Worm (Caenorhabditis elegans): ENCODE measurements around the gene Y32F6A.4.
A peak's percentile ranks its signal among the peaks of the same experiment; 100 is the strongest.

Y32F6A.4 gene

DNA sequence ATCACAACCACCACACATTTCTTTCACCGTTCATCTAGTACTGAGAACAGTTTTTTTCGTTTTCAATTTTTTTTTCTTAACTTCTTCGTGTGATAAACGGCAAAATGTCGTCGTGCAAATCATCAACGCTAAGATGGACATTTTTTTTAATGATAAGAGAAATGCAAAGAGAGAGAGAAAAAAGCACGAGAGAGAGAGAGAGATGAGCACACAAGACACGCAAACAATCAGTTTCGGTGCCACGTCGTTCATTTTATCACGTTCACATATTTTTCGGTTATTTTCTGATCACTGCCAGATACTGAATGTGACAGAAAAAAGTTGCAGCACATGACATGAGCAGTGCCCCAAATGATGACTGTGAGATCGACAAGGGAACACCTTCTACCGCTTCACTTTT lies 34.3 kb upstream of the Y32F6A.4 start, which contains the start of gene egl-9:
Gene egl-9 (plus strand): TSS at position 328 of the 400 bp plus-strand sequence.
- no peak for TF ChIP-seq ceh-16 (tag; optimal IDR thresholded peaks at IDR 0.05)
- TF ChIP-seq sma-3 (GFP tag; optimal IDR thresholded peaks at IDR 0.05): peak; percentile 6
- no peak for TF ChIP-seq mdl-1 (tag; optimal IDR thresholded peaks at IDR 0.05)
- TF ChIP-seq fos-1 (tag; optimal IDR thresholded peaks at IDR 0.05): peak; percentile 55
- no peak for TF ChIP-seq dmd-4 (tag; optimal IDR thresholded peaks at IDR 0.05)
- peak; percentile 40 for TF ChIP-seq Y55F3AM.14 (GFP tag; optimal IDR thresholded peaks at IDR 0.05)
- TF ChIP-seq nhr-129 (tag; optimal IDR thresholded peaks at IDR 0.05): peak; percentile 72
- TF ChIP-seq ama-1 (optimal IDR thresholded peaks at IDR 0.05): peak; percentile 88
- no peak for TF ChIP-seq sem-4 (tag; optimal IDR thresholded peaks at IDR 0.05)
- TF ChIP-seq nhr-11 (tag; optimal IDR thresholded peaks at IDR 0.05): no peak
- no peak for TF ChIP-seq nhr-77 (tag; optimal IDR thresholded peaks at IDR 0.05)
- no peak for TF ChIP-seq zag-1 (tag; optimal IDR thresholded peaks at IDR 0.05)
- TF ChIP-seq gmeb-1 (tag; optimal IDR thresholded peaks at IDR 0.05): no peak
- peak; percentile 88 for TF ChIP-seq crh-2 (tag; optimal IDR thresholded peaks at IDR 0.05)
- TF ChIP-seq unc-62 (GFP tag; optimal IDR thresholded peaks at IDR 0.05): no peak
- peak; percentile 68 for TF ChIP-seq sma-9 (GFP tag; optimal IDR thresholded peaks at IDR 0.05)
- TF ChIP-seq sma-9 (tag; optimal IDR thresholded peaks at IDR 0.05): no peak
- no peak for TF ChIP-seq blmp-1 (tag; optimal IDR thresholded peaks at IDR 0.05; ENCODE audit: insufficient read depth)
- no peak for TF ChIP-seq snpc-4 (tag; optimal IDR thresholded peaks at IDR 0.05)
- TF ChIP-seq nhr-10 (tag; optimal IDR thresholded peaks at IDR 0.05): no peak
- no peak for TF ChIP-seq R02D3.7 (tag; optimal IDR thresholded peaks at IDR 0.05)
- TF ChIP-seq elt-1 (tag; optimal IDR thresholded peaks at IDR 0.05): no peak
- peak in 1 of 2 experiments; percentile 11 for TF ChIP-seq lsy-2 (tag; optimal IDR thresholded peaks at IDR 0.05)
- TF ChIP-seq F13H6.1 (tag; optimal IDR thresholded peaks at IDR 0.05): peak; percentile 41

DNA sequence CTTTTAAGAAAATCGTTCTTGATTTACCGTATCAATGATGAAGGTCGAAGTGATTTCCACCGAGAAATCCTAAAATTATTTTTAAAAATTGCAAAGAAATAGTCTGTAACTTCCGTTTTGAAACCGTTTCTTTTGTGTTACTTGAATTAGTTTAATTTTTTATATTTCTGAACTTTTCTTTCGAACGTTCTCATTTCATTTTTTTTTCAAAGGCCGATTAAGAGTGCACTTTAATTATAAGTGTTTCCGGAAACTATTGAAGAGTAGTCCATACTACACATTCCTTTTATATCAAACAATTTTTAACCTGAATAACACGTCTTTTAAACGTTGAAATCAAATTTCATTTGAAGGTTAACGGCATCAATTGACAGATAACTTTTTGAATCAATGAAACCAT lies 33.8 kb upstream of the Y32F6A.4 start:
- TF ChIP-seq crh-2 (tag; optimal IDR thresholded peaks at IDR 0.05) (no peak), gmeb-1 (tag; optimal IDR thresholded peaks at IDR 0.05) (no peak), C34F6.9 (tag; optimal IDR thresholded peaks at IDR 0.05) (no peak), nhr-77 (tag; optimal IDR thresholded peaks at IDR 0.05) (no peak), ztf-4 (tag; optimal IDR thresholded peaks at IDR 0.05) (no peak), unc-55 (GFP tag; optimal IDR thresholded peaks at IDR 0.05) (no peak), zag-1 (tag; optimal IDR thresholded peaks at IDR 0.05) (no peak), F13H6.1 (tag; optimal IDR thresholded peaks at IDR 0.05) (no peak), ZK546.5 (tag; optimal IDR thresholded peaks at IDR 0.05) (no peak), lin-13 (GFP tag; optimal IDR thresholded peaks at IDR 0.05) (no peak), unc-39 (tag; optimal IDR thresholded peaks at IDR 0.05) (no peak), R02D3.7 (tag; optimal IDR thresholded peaks at IDR 0.05) (no peak), elt-3 (tag; optimal IDR thresholded peaks at IDR 0.05) (no peak), ztf-1 (GFP tag; conservative IDR thresholded peaks at IDR 0.05) (no peak), snpc-4 (tag; optimal IDR thresholded peaks at IDR 0.05) (no peak), lsy-2 (tag; optimal IDR thresholded peaks at IDR 0.05) (no peak)

DNA sequence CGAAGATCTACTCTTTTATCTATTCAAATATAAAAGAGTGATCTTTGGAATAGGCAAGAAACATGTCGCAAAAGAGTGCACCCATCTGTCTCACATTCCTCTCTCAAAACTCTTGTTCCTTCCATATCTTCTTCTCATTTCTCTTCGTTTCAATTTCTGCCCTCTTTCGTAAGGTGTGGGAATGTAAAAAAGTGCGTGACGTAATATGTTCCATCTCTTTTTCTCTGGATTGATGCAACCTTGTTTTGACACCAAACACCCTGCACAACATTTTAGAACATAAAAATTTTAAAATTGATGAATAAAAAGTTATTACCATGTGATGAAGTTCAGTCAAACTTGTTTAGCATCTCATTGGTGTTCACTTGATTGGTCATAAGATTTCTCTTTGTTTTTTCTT lies 33.2 kb upstream of the Y32F6A.4 start:
- TF ChIP-seq sma-3 (GFP tag; optimal IDR thresholded peaks at IDR 0.05): no peak
- peak; percentile 67 for TF ChIP-seq sma-9 (GFP tag; optimal IDR thresholded peaks at IDR 0.05)
- no peak for TF ChIP-seq sma-9 (tag; optimal IDR thresholded peaks at IDR 0.05)
- no peak for TF ChIP-seq ztf-4 (tag; optimal IDR thresholded peaks at IDR 0.05)

DNA sequence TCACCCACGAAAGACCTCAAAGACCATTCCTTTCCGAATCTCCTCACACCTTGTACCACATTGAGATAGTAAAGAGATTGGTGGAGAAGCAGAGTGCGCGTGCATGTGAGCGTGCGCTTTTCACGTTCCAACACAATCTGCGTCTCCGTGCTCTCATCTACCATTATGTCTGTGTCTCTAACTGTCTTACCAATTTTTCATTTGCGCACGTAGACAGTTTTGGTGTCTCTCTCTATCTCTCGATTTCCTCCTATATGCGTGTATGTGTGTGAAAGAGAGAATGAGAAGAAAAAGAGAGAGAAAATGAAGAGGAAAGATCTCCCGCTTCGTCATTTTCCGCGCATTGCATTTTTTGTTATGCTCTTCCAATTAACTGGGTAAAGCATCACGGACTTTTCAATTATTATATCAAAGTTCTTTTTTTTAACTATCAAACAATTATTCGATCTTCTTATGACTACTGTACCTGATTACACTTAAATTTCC lies 32.8 kb upstream of the Y32F6A.4 start:
- TF ChIP-seq sma-3 (GFP tag; optimal IDR thresholded peaks at IDR 0.05) (peak; percentile 97), gmeb-1 (tag; optimal IDR thresholded peaks at IDR 0.05) (peak; percentile 79), mab-5 (tag; optimal IDR thresholded peaks at IDR 0.05) (peak; percentile 89), crh-2 (tag; optimal IDR thresholded peaks at IDR 0.05) (peak; percentile 98), C34F6.9 (tag; optimal IDR thresholded peaks at IDR 0.05) (peak; percentile 98), F13H6.1 (tag; optimal IDR thresholded peaks at IDR 0.05) (peak; percentile 97), ztf-4 (tag; optimal IDR thresholded peaks at IDR 0.05) (peak; percentile 89), elt-1 (tag; optimal IDR thresholded peaks at IDR 0.05) (peak; percentile 7), dmd-4 (tag; optimal IDR thresholded peaks at IDR 0.05) (no peak), mdl-1 (tag; optimal IDR thresholded peaks at IDR 0.05) (peak; percentile 99), snpc-4 (tag; optimal IDR thresholded peaks at IDR 0.05) (peak; percentile 74), lin-39 (tag; optimal IDR thresholded peaks at IDR 0.05) (peak; percentile 58), aly-2 (tag; optimal IDR thresholded peaks at IDR 0.05) (no peak), skn-1 (tag; optimal IDR thresholded peaks at IDR 0.05) (peak; percentile 76), mbf-1 (tag; optimal IDR thresholded peaks at IDR 0.05) (no peak), unc-62 (GFP tag; optimal IDR thresholded peaks at IDR 0.05) (peak; percentile 61), nhr-23 (tag; optimal IDR thresholded peaks at IDR 0.05) (no peak), nhr-25 (tag; optimal IDR thresholded peaks at IDR 0.05) (peak; percentile 95), ztf-11 (tag; optimal IDR thresholded peaks at IDR 0.05) (no peak), ama-1 (optimal IDR thresholded peaks at IDR 0.05) (peak; percentile 52), ceh-16 (tag; optimal IDR thresholded peaks at IDR 0.05) (no peak), unc-55 (GFP tag; optimal IDR thresholded peaks at IDR 0.05) (peak; percentile 96), nhr-11 (tag; optimal IDR thresholded peaks at IDR 0.05) (no peak), nhr-12 (tag; optimal IDR thresholded peaks at IDR 0.05) (no peak), R02D3.7 (tag; optimal IDR thresholded peaks at IDR 0.05) (no peak), nhr-21 (tag; optimal IDR thresholded peaks at IDR 0.05) (peak; percentile 98), nhr-129 (tag; optimal IDR thresholded peaks at IDR 0.05) (peak; percentile 99), blmp-1 (tag; optimal IDR thresholded peaks at IDR 0.05; ENCODE audit: insufficient read depth) (peak; percentile 90), fos-1 (tag; optimal IDR thresholded peaks at IDR 0.05) (peak; percentile 94), sma-9 (GFP tag; optimal IDR thresholded peaks at IDR 0.05) (peak; percentile 99), sma-9 (tag; optimal IDR thresholded peaks at IDR 0.05) (peak; percentile 56), peb-1 (tag; optimal IDR thresholded peaks at IDR 0.05) (no peak), ZK546.5 (tag; optimal IDR thresholded peaks at IDR 0.05) (peak; percentile 12), ceh-82 (tag; optimal IDR thresholded peaks at IDR 0.05) (peak; percentile 68)
